Worm (Caenorhabditis elegans) whole organism, midembryonic: ENCODE measurements around the gene Y116F11B.14.

ENCODE experiments used
- T22C8.4 ChIP-seq: fragments of 200-800 bp; sonication (Bioruptor generic); IDR thresholded peaks from 2 replicates; pipeline ENCODE4 v1.3.6; 2022; ENCODE audit warnings: missing genetic modification characterization, missing compliant biosample characterization
- cog-1 ChIP-seq: sonication (generic microtip); optimal IDR thresholded peaks from 2 replicates; lab custom pipeline; 2016; ENCODE audit warnings: missing genetic modification characterization, missing compliant biosample characterization
- flt-1 ChIP-seq: fragments of 200-800 bp; sonication (Bioruptor generic); IDR thresholded peaks from 2 replicates; pipeline ENCODE4 v1.3.6; 2022; ENCODE audit warnings: missing genetic modification characterization, missing compliant biosample characterization
- klf-2 ChIP-seq: fragments of 200-800 bp; sonication (Bioruptor generic); conservative IDR thresholded peaks from 2 replicates; pipeline ENCODE4 v1.3.6; 2022; ENCODE audit warnings: missing genetic modification reagents, missing genetic modification characterization, missing compliant biosample characterization
- med-1 ChIP-seq: sonication (generic microtip); optimal IDR thresholded peaks from 2 replicates; lab custom pipeline; 2017; ENCODE audit warnings: missing genetic modification characterization, mild to moderate bottlenecking, missing compliant biosample characterization, antibody characterized with exemption, missing genetic modification reagents; ENCODE audit not compliant: insufficient read depth
- ref-1 ChIP-seq: fragments of 200-800 bp; sonication (Bioruptor generic); conservative IDR thresholded peaks from 2 replicates; pipeline ENCODE4 v1.3.6; 2022; ENCODE audit warnings: missing genetic modification reagents, missing genetic modification characterization, missing compliant biosample characterization
- tab-1 ChIP-seq: fragments of 200-800 bp; sonication (Bioruptor generic); IDR thresholded peaks from 2 replicates; pipeline ENCODE4 v1.3.6; 2022; ENCODE audit warnings: missing genetic modification characterization, missing compliant biosample characterization
- ztf-23 ChIP-seq: fragments of 200-800 bp; sonication (Bioruptor generic); IDR thresholded peaks from 2 replicates; pipeline ENCODE4 v1.3.6; 2022; ENCODE audit warnings: missing genetic modification reagents, missing genetic modification characterization, missing compliant biosample characterization
- ztf-29 ChIP-seq: fragments of 200-800 bp; sonication (Bioruptor generic); IDR thresholded peaks from 2 replicates; pipeline ENCODE4 v1.3.6; 2022; ENCODE audit warnings: missing genetic modification reagents, missing genetic modification characterization, missing compliant biosample characterization

The Y116F11B.14 gene

ce11 chrV:19897982-19898381, 1.3 kb upstream of the Y116F11B.14 start:
- TF ChIP-seq tab-1: no peak
- no peak for TF ChIP-seq flt-1 (GFP tag; lab: Robert Waterston, UW)
- no peak for TF ChIP-seq T22C8.4 (GFP tag; lab: Robert Waterston, UW)
- no peak for TF ChIP-seq cog-1

DNA sequence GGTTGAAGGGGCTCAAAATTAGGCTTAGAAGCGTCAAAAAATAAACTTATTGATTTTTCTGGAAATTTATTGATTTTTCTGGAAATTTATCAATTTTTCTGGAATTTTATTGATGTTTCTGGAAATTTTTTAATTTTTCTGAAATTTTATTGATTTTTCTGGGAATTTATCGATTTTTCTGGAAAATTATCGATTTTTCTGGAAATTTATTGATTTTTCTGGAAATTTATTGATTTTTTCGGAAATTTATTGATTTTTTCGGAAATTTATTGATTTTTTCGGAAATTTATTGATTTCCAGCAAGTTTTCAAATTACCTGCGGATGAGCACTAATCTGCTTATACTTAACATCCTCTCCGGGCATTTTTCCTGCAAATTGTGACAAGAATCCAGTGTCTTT, 2.6 kb downstream of the Y116F11B.14 start:
- TF ChIP-seq ref-1 (GFP tag; lab: Robert Waterston, UW): no peak
- TF ChIP-seq tab-1: no peak
- no peak for TF ChIP-seq ztf-29
- peak; percentile 92 for TF ChIP-seq T22C8.4 (GFP tag; lab: Robert Waterston, UW)

DNA sequence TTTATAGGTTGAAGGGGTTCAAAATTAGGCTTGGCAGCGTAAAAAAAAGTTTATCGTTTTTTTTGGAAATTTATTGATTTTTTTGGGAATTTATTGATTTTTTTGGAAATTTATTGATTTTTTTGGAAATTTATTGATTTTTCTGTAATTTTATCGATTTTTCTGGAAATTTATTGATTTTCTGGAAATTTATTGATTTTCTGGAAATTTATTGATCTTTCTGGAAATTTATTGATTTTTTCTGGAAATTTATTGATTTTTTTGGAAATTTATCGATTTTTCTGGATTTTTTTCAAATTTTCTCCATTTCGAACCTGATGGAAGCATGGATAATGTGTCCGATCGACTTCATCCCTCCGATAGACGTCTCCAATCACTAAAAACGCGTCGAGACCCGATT, 5.5 kb downstream of the Y116F11B.14 start:
- peak; percentile 98 for TF ChIP-seq T22C8.4 (GFP tag; lab: Robert Waterston, UW)
- no peak for TF ChIP-seq cog-1
- TF ChIP-seq klf-2 (GFP tag; lab: Robert Waterston, UW): no peak
- no peak for TF ChIP-seq ztf-29
- TF ChIP-seq tab-1: no peak

ce11 chrV:19905988-19906387, 6.7 kb downstream of the Y116F11B.14 start:
- TF ChIP-seq T22C8.4 (GFP tag; lab: Robert Waterston, UW): peak; percentile 90
- TF ChIP-seq cog-1: no peak
- TF ChIP-seq ztf-23: no peak
- TF ChIP-seq ref-1 (GFP tag; lab: Robert Waterston, UW): no peak
- no peak for TF ChIP-seq ztf-29
- no peak for TF ChIP-seq med-1

DNA sequence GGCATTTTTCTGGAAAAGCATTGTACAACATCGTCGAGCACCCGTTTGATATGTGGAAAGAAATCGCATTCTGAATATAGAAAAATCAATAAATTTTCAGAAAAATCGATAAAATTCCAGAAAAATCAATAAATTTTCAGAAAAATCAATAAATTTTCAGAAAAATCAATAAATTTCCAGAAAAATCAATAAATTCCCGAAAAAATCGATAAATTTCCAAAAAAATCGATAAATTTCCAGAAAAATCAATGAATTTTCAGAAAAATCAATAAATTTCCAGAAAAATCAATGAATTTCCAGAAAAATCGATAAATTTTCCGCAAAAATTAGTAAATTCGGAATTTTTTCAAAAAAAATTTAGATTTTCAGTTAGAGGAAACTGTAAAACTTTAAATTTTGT, 8.1 kb downstream of the Y116F11B.14 start, which contains the start of gene fars-2:
TSS of gene fars-2 (minus strand) at position 70 of the 400 bp plus-strand sequence.
- TF ChIP-seq T22C8.4 (GFP tag; lab: Robert Waterston, UW) (peak; percentile 92), tab-1 (no peak)

DNA sequence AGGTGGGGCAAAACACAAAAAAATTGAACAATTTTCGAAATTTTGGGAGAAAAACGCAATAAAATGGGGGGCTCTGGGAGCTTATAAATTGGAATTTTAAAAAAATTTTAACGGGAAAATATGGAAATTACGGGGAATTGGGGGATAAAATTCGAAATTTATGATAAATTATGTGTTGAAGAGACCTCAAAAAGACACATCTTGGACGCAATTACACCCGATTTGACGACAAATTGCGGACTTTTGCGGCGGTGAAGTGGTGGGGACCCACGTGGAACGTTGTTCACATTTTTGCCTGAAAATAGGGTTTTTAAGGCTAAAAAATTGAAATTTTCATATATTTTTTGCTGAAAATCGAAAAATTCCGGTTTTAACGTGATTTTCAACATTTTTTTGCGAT, 9.6 kb downstream of the Y116F11B.14 start:
- TF ChIP-seq tab-1 (no peak), T22C8.4 (GFP tag; lab: Robert Waterston, UW) (no peak), ztf-29 (no peak), med-1 (no peak), klf-2 (GFP tag; lab: Robert Waterston, UW) (no peak)

ce11 chrV:19909435-19909834, 10.2 kb downstream of the Y116F11B.14 start:
- peak; percentile 90 for TF ChIP-seq T22C8.4 (GFP tag; lab: Robert Waterston, UW)

- TF ChIP-seq ref-1 (GFP tag; lab: Robert Waterston, UW): no peak
- TF ChIP-seq med-1: no peak
- TF ChIP-seq ztf-29: no peak
- no peak for TF ChIP-seq klf-2 (GFP tag; lab: Robert Waterston, UW)
- TF ChIP-seq ztf-23: no peak
- no peak for TF ChIP-seq cog-1
- no peak for TF ChIP-seq flt-1 (GFP tag; lab: Robert Waterston, UW)
- TF ChIP-seq tab-1: no peak
- TF ChIP-seq T22C8.4 (GFP tag; lab: Robert Waterston, UW): no peak
These were observed 16.8 kb downstream of the Y116F11B.14 start, which contains the start of the genes chk-2 and Y60A3A.19 for ce11 chrV:19915973-19916605. Gene chk-2, minus strand, starts transcription at chrV:19916023. Gene Y60A3A.19, plus strand, starts transcription at chrV:19916555.

ce11 chrV:19922613-19923012, 23.3 kb downstream of the Y116F11B.14 start, which contains the start of gene Y60A3A.16:
Gene Y60A3A.16, minus strand, starts transcription at chrV:19922713.
- TF ChIP-seq tab-1 (no peak), klf-2 (GFP tag; lab: Robert Waterston, UW) (no peak), flt-1 (GFP tag; lab: Robert Waterston, UW) (no peak)

ce11 chrV:19923924-19924323, 24.7 kb downstream of the Y116F11B.14 start, which contains the start of gene skr-4:
Gene skr-4, plus strand, starts transcription at chrV:19924224.
- TF ChIP-seq med-1 (no peak), ztf-29 (no peak), T22C8.4 (GFP tag; lab: Robert Waterston, UW) (no peak), tab-1 (no peak), cog-1 (no peak), klf-2 (GFP tag; lab: Robert Waterston, UW) (no peak), ztf-23 (no peak), flt-1 (GFP tag; lab: Robert Waterston, UW) (no peak), ref-1 (GFP tag; lab: Robert Waterston, UW) (no peak)

DNA sequence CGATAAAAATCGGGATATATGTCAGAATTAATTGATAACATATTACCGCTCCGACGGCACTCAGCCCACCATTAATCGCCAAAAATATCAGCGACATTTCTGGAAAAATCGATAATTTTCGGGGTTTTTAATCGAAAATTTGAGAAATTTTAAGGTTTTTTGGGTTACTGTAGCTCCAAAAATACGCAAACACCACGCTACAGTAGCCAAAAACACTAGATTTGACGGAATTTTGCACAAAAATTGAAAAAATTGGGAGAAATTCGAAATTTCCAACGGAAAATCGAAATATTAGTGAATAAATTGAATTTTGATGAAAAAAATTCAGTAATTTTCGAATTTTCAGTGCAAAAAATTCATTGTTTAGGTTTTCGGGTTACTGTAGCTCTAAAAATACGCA, 35.0 kb downstream of the Y116F11B.14 start, which contains the start of gene algn-7:
TSS of gene algn-7 (minus strand) at position 101 of the 400 bp plus-strand sequence.
- TF ChIP-seq flt-1 (GFP tag; lab: Robert Waterston, UW) (no peak), med-1 (no peak), ztf-23 (no peak), tab-1 (no peak), klf-2 (GFP tag; lab: Robert Waterston, UW) (no peak), ref-1 (GFP tag; lab: Robert Waterston, UW) (no peak), T22C8.4 (GFP tag; lab: Robert Waterston, UW) (no peak), ztf-29 (no peak), cog-1 (no peak)

- TF ChIP-seq ref-1 (GFP tag; lab: Robert Waterston, UW) (no peak), T22C8.4 (GFP tag; lab: Robert Waterston, UW) (no peak), flt-1 (GFP tag; lab: Robert Waterston, UW) (no peak), cog-1 (no peak), ztf-23 (no peak), klf-2 (GFP tag; lab: Robert Waterston, UW) (no peak), tab-1 (no peak), ztf-29 (no peak), med-1 (no peak)
These were observed 37.7 kb downstream of the Y116F11B.14 start for ce11 chrV:19936945-19937344.
